Worm (Caenorhabditis elegans) whole organism, L3 larva: Measurements from ENCODE around the gene abts-3.

ENCODE experiments used
- aly-2 ChIP-seq: fragments of 150-350 bp; optimal IDR thresholded peaks from 2 replicates; lab custom pipeline; 2014; ENCODE audit warnings: missing biosample characterization, missing genetic modification characterization
- ama-1 ChIP-seq: fragments of 150-350 bp; optimal IDR thresholded peaks from 2 replicates; lab custom pipeline; 2018
- ceh-16 ChIP-seq: sonication (generic microtip); optimal IDR thresholded peaks from 2 replicates; lab custom pipeline; 2017; ENCODE audit warnings: missing biosample characterization, missing genetic modification characterization
- ceh-82 ChIP-seq: fragments of 150-350 bp; optimal IDR thresholded peaks from 2 replicates; lab custom pipeline; 2014; ENCODE audit warnings: missing biosample characterization, missing genetic modification characterization
- egl-27 ChIP-seq: sonication (generic microtip); optimal IDR thresholded peaks from 4 replicates; lab custom pipeline; 2017; ENCODE audit warnings: missing biosample characterization, missing genetic modification reagents, missing genetic modification characterization
- egl-5 ChIP-seq: fragments of 150-350 bp; optimal IDR thresholded peaks from 2 replicates; lab custom pipeline; 2017; ENCODE audit warnings: missing biosample characterization, missing genetic modification reagents, missing genetic modification characterization, inconsistent platforms
- elt-3 ChIP-seq, 3 experiments: fragments of 150-350 bp in 1 of 3; sonication (generic microtip) in 2 of 3; optimal IDR thresholded peaks; 2 replicates in 2 of 3; 4 replicates in 1 of 3; lab custom pipeline; 2014 to 2017; ENCODE audit warnings: missing biosample characterization in 3 of 3, missing genetic modification characterization in 3 of 3
- eor-1 ChIP-seq, 2 experiments: fragments of 150-350 bp; optimal IDR thresholded peaks; 2 replicates each; lab custom pipeline; 2014 to 2018; ENCODE audit warnings: missing biosample characterization in 2 of 2, missing genetic modification characterization in 2 of 2
- fkh-10 ChIP-seq: sonication (generic microtip); optimal IDR thresholded peaks from 2 replicates; lab custom pipeline; 2017; ENCODE audit warnings: missing biosample characterization, missing genetic modification reagents, missing genetic modification characterization
- fkh-2 ChIP-seq: fragments of 150-350 bp; optimal IDR thresholded peaks from 2 replicates; lab custom pipeline; 2014; ENCODE audit warnings: missing biosample characterization, missing genetic modification reagents, missing genetic modification characterization
- fos-1 ChIP-seq: fragments of 150-350 bp; optimal IDR thresholded peaks from 2 replicates; lab custom pipeline; 2014; ENCODE audit warnings: missing biosample characterization, missing genetic modification characterization
- hmg-11 ChIP-seq: sonication (generic microtip); optimal IDR thresholded peaks from 2 replicates; lab custom pipeline; 2016; ENCODE audit warnings: missing genetic modification characterization, missing compliant biosample characterization
- lin-15B ChIP-seq: fragments of 150-350 bp; optimal IDR thresholded peaks from 2 replicates; lab custom pipeline; 2014; ENCODE audit warnings: missing biosample characterization, missing genetic modification characterization
- mdl-1 ChIP-seq: fragments of 150-350 bp; optimal IDR thresholded peaks from 2 replicates; lab custom pipeline; 2014; ENCODE audit warnings: missing biosample characterization, missing genetic modification characterization
- mml-1 ChIP-seq: fragments of 150-350 bp; sonication (generic microtip); optimal IDR thresholded peaks from 3 replicates; lab custom pipeline; 2014; ENCODE audit warnings: missing biosample characterization, missing genetic modification characterization
- nfya-1 ChIP-seq: sonication (generic microtip); optimal IDR thresholded peaks from 2 replicates; lab custom pipeline; 2017; ENCODE audit warnings: missing genetic modification characterization, mild to moderate bottlenecking, missing compliant biosample characterization, antibody characterized with exemption, moderate library complexity; ENCODE audit not compliant: insufficient read depth
- nhr-11 ChIP-seq: fragments of 150-350 bp; optimal IDR thresholded peaks from 2 replicates; lab custom pipeline; 2014; ENCODE audit warnings: missing biosample characterization, missing genetic modification characterization
- nhr-12 ChIP-seq: fragments of 150-350 bp; optimal IDR thresholded peaks from 2 replicates; lab custom pipeline; 2014; ENCODE audit warnings: missing biosample characterization, missing genetic modification characterization
- nhr-43 ChIP-seq: sonication (generic microtip); optimal IDR thresholded peaks from 2 replicates; lab custom pipeline; 2016; ENCODE audit warnings: mild to moderate bottlenecking, missing genetic modification characterization, missing compliant biosample characterization; ENCODE audit not compliant: poor library complexity, severe bottlenecking
- nhr-67 ChIP-seq: fragments of 150-350 bp; optimal IDR thresholded peaks from 2 replicates; lab custom pipeline; 2014; ENCODE audit warnings: missing biosample characterization, missing genetic modification characterization
- nhr-76 ChIP-seq: fragments of 150-350 bp; sonication (generic microtip); optimal IDR thresholded peaks from 5 replicates; lab custom pipeline; 2014; ENCODE audit warnings: missing biosample characterization, missing genetic modification characterization
- pqm-1 ChIP-seq: fragments of 150-350 bp; optimal IDR thresholded peaks from 2 replicates; lab custom pipeline; 2017; ENCODE audit warnings: missing biosample characterization, missing genetic modification characterization, inconsistent platforms
- sea-2 ChIP-seq: fragments of 150-350 bp; sonication (generic microtip); optimal IDR thresholded peaks from 4 replicates; lab custom pipeline; 2014; ENCODE audit warnings: missing biosample characterization, missing genetic modification reagents, missing genetic modification characterization
- skn-1 ChIP-seq: fragments of 150-350 bp; optimal IDR thresholded peaks from 2 replicates; lab custom pipeline; 2014; ENCODE audit warnings: missing biosample characterization, missing genetic modification characterization
- snpc-4 ChIP-seq: fragments of 150-350 bp; optimal IDR thresholded peaks from 2 replicates; lab custom pipeline; 2014; ENCODE audit warnings: missing biosample characterization, missing genetic modification characterization
- tbx-2 ChIP-seq: sonication (generic microtip); optimal IDR thresholded peaks from 2 replicates; lab custom pipeline; 2016; ENCODE audit warnings: mild to moderate bottlenecking, missing genetic modification characterization, missing compliant biosample characterization
- zag-1 ChIP-seq: fragments of 150-350 bp; optimal IDR thresholded peaks from 2 replicates; lab custom pipeline; 2014; ENCODE audit warnings: missing biosample characterization, missing genetic modification characterization
- ztf-11 ChIP-seq: fragments of 150-350 bp; optimal IDR thresholded peaks from 2 replicates; lab custom pipeline; 2014; ENCODE audit warnings: missing biosample characterization, missing genetic modification characterization
- ztf-4 ChIP-seq: fragments of 150-350 bp; optimal IDR thresholded peaks from 2 replicates; lab custom pipeline; 2014; ENCODE audit warnings: missing biosample characterization, missing genetic modification characterization

abts-3 gene

DNA sequence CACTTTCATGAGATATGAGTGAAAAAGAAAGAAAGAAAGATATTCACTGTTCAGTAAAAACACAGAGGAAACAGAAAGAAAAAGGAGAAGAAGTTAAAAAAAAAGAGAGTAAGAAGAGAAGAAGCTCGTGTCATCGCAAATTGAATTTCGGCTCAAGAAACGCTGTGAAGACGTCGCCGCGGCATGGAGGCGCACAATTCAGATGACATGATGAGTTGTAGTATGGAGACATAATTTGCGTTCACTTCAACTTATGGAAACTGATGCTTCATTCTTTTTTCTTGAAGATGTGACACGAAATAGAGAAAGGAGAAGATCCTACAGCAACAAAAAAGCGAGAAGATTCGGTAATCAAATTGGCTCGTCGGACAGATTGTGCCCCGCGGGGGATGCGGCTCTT, 15.7 kb downstream of the abts-3 start:
- TF ChIP-seq fkh-10 (peak; percentile 82), eor-1 (tag; optimal IDR thresholded peaks at IDR 0.05; lab: Kevin White, UChicago) (no peak), nfya-1 (tag; lab: Kevin White, UChicago) (peak; percentile 30)

DNA sequence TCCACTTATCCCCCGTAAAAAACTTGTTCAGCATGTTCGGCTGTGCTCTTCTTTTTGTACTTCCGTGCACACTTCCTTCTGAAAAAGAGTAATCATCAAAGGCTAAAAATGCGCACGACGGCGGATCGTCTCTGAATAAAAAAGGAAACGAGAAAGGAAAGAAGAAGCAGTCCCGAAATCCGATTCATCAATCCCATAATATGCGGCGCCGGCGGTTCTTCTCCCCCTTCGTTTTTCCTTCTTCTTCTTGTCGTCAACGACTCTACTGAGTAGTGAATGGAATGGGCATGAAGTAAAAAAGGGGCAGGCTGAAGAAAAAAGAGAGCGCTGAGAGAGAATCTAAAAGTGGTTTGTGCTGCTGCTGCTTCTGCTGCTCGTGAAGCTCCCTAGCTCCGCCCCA, 16.7 kb downstream of the abts-3 start:
- TF ChIP-seq fkh-10 (peak; percentile 75), fkh-2 (tag; lab: Kevin White, UChicago) (no peak), sea-2 (GFP tag; lab: Kevin White, UChicago) (no peak), egl-5 (tag; lab: Kevin White, UChicago) (no peak), ceh-82 (tag; lab: Kevin White, UChicago) (no peak), tbx-2 (tag; lab: Kevin White, UChicago) (no peak), zag-1 (tag; lab: Kevin White, UChicago) (no peak), snpc-4 (tag; lab: Kevin White, UChicago) (no peak), nhr-12 (tag; lab: Kevin White, UChicago) (no peak), nhr-43 (tag; lab: Kevin White, UChicago) (no peak), ztf-4 (tag; lab: Kevin White, UChicago) (no peak), nhr-67 (tag; lab: Kevin White, UChicago) (no peak), nfya-1 (tag; lab: Kevin White, UChicago) (peak; percentile 22)

DNA sequence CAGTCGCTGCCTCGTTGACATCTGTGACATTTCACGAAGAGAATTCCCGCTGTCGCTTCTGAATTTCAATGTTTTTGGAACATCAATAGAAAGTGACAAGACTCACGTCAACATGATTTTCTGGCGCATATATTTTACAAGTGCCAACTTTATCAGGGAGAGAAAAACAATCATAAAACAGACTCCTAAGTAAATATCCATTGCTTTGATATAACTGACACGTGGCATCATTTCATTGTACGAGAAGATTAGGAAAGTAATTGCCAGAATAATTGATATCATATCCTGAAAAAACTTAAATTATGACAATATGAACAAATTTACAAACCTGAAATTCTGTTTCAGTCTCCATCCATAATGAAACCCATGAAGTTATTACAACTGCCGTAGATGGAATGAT, 25.4 kb downstream of the abts-3 start:
- TF ChIP-seq nhr-12 (tag; lab: Kevin White, UChicago) (no peak), lin-15B (no peak), ztf-11 (tag; lab: Kevin White, UChicago) (no peak), mml-1 (tag; lab: Kevin White, UChicago) (no peak), egl-27 (tag; lab: Kevin White, UChicago) (no peak), zag-1 (tag; lab: Kevin White, UChicago) (no peak), fos-1 (tag; lab: Kevin White, UChicago) (no peak), mdl-1 (tag; lab: Kevin White, UChicago) (no peak)
- TF ChIP-seq, all 47 proteins: peak for 0

DNA sequence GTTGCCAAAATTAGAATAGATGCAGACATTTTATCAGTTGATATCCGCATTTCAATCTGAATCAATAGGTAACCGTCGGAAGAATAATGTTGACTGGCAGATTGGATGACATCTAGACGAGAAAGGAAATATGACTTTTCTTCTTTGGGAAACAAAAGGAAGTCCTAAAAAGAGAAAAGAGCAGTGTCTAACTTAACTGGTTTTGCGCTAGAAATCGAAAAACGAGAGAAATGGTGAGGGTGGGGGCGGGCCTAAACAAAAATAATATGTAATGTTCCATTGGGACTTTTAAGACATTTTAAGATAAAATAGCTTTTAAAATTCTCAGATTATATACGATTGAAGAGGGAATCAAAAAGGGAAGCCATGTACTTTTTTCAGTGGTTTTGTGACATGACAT, 28.3 kb downstream of the abts-3 start, which contains the start of gene exp-1:
TSS of gene exp-1 (minus strand) at position 101 of the 400 bp plus-strand sequence.
- TF ChIP-seq eor-1 (tag; optimal IDR thresholded peaks at IDR 0.05; lab: Kevin White, UChicago) = no peak
- TF ChIP-seq ama-1 (lab: Kevin White, UChicago) = no peak
- no peak for TF ChIP-seq aly-2 (tag; lab: Kevin White, UChicago)
- TF ChIP-seq tbx-2 (tag; lab: Kevin White, UChicago) = no peak
- TF ChIP-seq nfya-1 (tag; lab: Kevin White, UChicago) = no peak
- TF ChIP-seq ztf-4 (tag; lab: Kevin White, UChicago) = no peak
- no peak for TF ChIP-seq nhr-76 (tag; lab: Kevin White, UChicago)
- no peak for TF ChIP-seq mdl-1 (tag; lab: Kevin White, UChicago)
- no peak for TF ChIP-seq nhr-11
- TF ChIP-seq snpc-4 (tag; lab: Kevin White, UChicago) = no peak
- no peak for TF ChIP-seq egl-5 (tag; lab: Kevin White, UChicago)
- TF ChIP-seq pqm-1 (tag; lab: Kevin White, UChicago) = no peak
- TF ChIP-seq skn-1 = no peak
- TF ChIP-seq fos-1 (tag; lab: Kevin White, UChicago) = no peak
- TF ChIP-seq, all 47 proteins: peak for 0

DNA sequence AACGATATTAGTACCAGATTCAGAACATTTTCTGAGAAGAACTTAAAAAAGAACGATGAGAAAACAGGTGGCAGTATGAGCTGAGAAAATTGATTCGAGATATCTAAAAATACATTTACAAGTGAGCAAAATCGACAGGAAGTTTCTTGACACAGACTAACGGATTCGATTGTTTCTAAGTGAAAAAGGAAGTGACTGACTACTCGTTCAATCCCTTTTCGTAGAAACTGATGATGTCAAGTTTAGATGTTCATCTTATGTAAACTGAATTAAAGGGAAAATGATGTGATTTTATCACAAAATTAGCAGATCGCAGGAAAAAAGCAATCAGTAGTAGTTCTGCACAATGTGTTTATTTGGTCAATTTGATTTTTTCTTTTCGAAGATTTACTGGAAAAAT, 32.5 kb downstream of the abts-3 start:
- TF ChIP-seq fkh-10 (peak; percentile 68), sea-2 (GFP tag; lab: Kevin White, UChicago) (no peak)
- TF ChIP-seq, all 47 proteins: peak for 1

DNA sequence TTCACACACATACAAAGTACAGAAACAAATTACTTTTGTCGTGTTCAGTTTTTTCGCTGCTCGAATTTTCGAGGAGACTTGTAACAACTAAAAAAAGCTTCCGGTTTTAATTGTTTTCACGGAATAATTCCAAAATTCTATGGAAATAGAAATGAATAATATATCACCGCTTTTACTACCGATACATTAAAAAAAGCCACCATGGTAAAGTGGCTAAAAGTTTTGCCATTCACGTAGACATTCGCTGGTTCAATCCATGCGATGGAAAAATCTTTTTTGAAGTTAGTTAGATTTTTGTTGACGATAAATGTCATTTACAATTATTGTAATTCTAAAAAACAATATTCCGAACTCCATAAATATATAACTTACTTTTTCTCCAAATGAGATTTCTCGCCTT, 36.0 kb downstream of the abts-3 start:
- no peak for TF ChIP-seq mml-1 (tag; lab: Kevin White, UChicago)
- TF ChIP-seq nhr-12 (tag; lab: Kevin White, UChicago) = no peak
- TF ChIP-seq aly-2 (tag; lab: Kevin White, UChicago) = no peak
- no peak for TF ChIP-seq hmg-11
- no peak for TF ChIP-seq elt-3 (tag; optimal IDR thresholded peaks at IDR 0.05; lab: Kevin White, UChicago)
- TF ChIP-seq ceh-16 (tag; lab: Kevin White, UChicago) = no peak
- TF ChIP-seq, all 47 proteins: peak for 0
